In the genomic region with DNA sequence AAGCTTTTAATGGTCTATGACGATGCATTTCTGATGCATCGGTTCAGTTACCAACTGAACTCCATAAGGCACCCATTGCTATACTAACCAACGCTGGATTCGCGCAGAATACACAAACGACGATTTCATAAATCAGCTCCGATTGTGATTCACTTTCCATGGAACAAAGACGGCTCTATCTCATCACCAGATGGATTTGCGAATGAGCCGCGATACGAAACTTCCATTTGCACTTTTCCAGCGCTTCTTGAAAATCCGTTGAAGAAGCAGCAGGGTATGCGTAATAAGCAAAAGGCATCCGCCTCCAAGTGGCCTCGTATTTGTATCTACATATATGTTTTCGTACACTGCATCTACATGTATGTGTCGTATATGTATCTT, we compare ENCODE assay signal across 4 fruit fly cellular contexts.
A peak's percentile ranks its signal among the peaks of the same experiment; 100 is the strongest.
TF ChIP-seq lines count a peak whose summit lies in the region.

No protein-coding gene starts in this region.

- TF ChIP-seq CTCF in whole organism, embryonic (GFP tag; optimal IDR thresholded peaks at IDR 0.05; lab: Kevin White, UChicago), result no peak

TF ChIP-seq in whole organism, embryonic, 481 proteins besides CTCF, POLR2A, EP300 and RAD21:
- TF ChIP-seq CG1792 (GFP tag; optimal IDR thresholded peaks at IDR 0.05; lab: Kevin White, UChicago) (no peak), Drgx (GFP tag; IDR thresholded peaks at IDR 0.05; lab: Robert Waterston, UW) (no peak), Stat92E (GFP tag; optimal IDR thresholded peaks at IDR 0.05; lab: Kevin White, UChicago) (no peak), cg (GFP tag; optimal IDR thresholded peaks at IDR 0.05; lab: Kevin White, UChicago) (peak; percentile 30), eve (GFP tag; optimal IDR thresholded peaks at IDR 0.05; lab: Kevin White, UChicago) (peak in 1 of 2 experiments; percentile 53), D19B (GFP tag; optimal IDR thresholded peaks at IDR 0.05; lab: Kevin White, UChicago) (no peak), Dip2 (GFP tag; IDR thresholded peaks at IDR 0.05; lab: Robert Waterston, UW) (no peak), PHDP (tag; optimal IDR thresholded peaks at IDR 0.05; lab: Kevin White, UChicago) (no peak), Camta (GFP tag; optimal IDR thresholded peaks at IDR 0.05; lab: Kevin White, UChicago) (no peak), CG13624 (GFP tag; optimal IDR thresholded peaks at IDR 0.05; lab: Kevin White, UChicago) (no peak), salm (tag; optimal IDR thresholded peaks at IDR 0.05; lab: Kevin White, UChicago) (no peak)

TF ChIP-seq in whole organism, prepupa, 60 proteins besides CTCF, POLR2A, EP300 and RAD21:
- TF ChIP-seq Sox14 (GFP tag; optimal IDR thresholded peaks at IDR 0.05; lab: Kevin White, UChicago), result peak; percentile 61
- no peak for TF ChIP-seq Smox (GFP tag; optimal IDR thresholded peaks at IDR 0.05; lab: Kevin White, UChicago)
- peak; percentile 10 for TF ChIP-seq dsx (GFP tag; optimal IDR thresholded peaks at IDR 0.05; lab: Kevin White, UChicago; ENCODE audit: poor library complexity, severe bottlenecking)
- peak; percentile 2 for TF ChIP-seq vri (GFP tag; optimal IDR thresholded peaks at IDR 0.05; lab: Kevin White, UChicago)
- TF ChIP-seq achi (GFP tag; optimal IDR thresholded peaks at IDR 0.05; lab: Kevin White, UChicago), result no peak
- TF ChIP-seq Eip78C (GFP tag; lab: Kevin White, UChicago), result peak; percentile 65
- no peak for TF ChIP-seq esn (GFP tag; optimal IDR thresholded peaks at IDR 0.05; lab: Kevin White, UChicago)

TF ChIP-seq in whole organism, pupa, 21 proteins besides CTCF, POLR2A, EP300 and RAD21:
- TF ChIP-seq CG32121 (GFP tag; IDR thresholded peaks at IDR 0.05; lab: Robert Waterston, UW) (no peak), EcR (GFP tag; optimal IDR thresholded peaks at IDR 0.05; lab: Kevin White, UChicago) (peak; percentile 83)
TF ChIP-seq in whole organism, pupa: peak in this region for 1.

TF ChIP-seq in whole organism, wandering third instar larva, 38 proteins besides CTCF, POLR2A, EP300 and RAD21:
- TF ChIP-seq Rel (GFP tag; optimal IDR thresholded peaks at IDR 0.05; lab: Kevin White, UChicago), result no peak
- TF ChIP-seq Rel (tag; optimal IDR thresholded peaks at IDR 0.05; lab: Kevin White, UChicago), result peak; percentile 38
- no peak for TF ChIP-seq tai (GFP tag; optimal IDR thresholded peaks at IDR 0.05; lab: Kevin White, UChicago)
- TF ChIP-seq Hr83 (GFP tag; optimal IDR thresholded peaks at IDR 0.05; lab: Kevin White, UChicago; ENCODE audit: poor library complexity, severe bottlenecking), result peak; percentile 16
